Worm (Caenorhabditis elegans): ENCODE results near the gene C18A3.7.

ce11 chrII:5708154-5708553, 22.1 kb downstream of the C18A3.7 start:
- TF ChIP-seq him-1 (tag; optimal IDR thresholded peaks at IDR 0.05) (no peak), dao-5 (tag; optimal IDR thresholded peaks at IDR 0.05) (no peak)
